Worm (Caenorhabditis elegans) whole organism, L3 larva: ENCODE data around the gene rmd-2.

ENCODE experiments used
- tbx-2 ChIP-seq: sonication (generic microtip); optimal IDR thresholded peaks from 2 replicates; lab custom pipeline; 2016; ENCODE audit warnings: mild to moderate bottlenecking, missing genetic modification characterization, missing compliant biosample characterization
- ztf-11 ChIP-seq: fragments of 150-350 bp; optimal IDR thresholded peaks from 2 replicates; lab custom pipeline; 2014; ENCODE audit warnings: missing biosample characterization, missing genetic modification characterization

- TF ChIP-seq tbx-2 (tag; lab: Kevin White, UChicago) = no peak
- no peak for TF ChIP-seq ztf-11 (tag; lab: Kevin White, UChicago)
Observed at ce11 chrV:10023062-10023536, 37.0 kb upstream of the rmd-2 start.
